Fruit fly (Drosophila melanogaster) whole organism, embryonic: ENCODE measurements around the gene stg.

Source experiments
- Awh ChIP-seq: fragments of 200-800 bp; sonication (Bioruptor generic); IDR thresholded peaks from 2 replicates; pipeline ENCODE4, ENCODE4 v1.3.6; 2022; ENCODE audit warnings: missing biosample characterization, missing genetic modification characterization
- CG11247 ChIP-seq: fragments of 200-800 bp; sonication (Bioruptor generic); IDR thresholded peaks from 2 replicates; pipeline ENCODE4 v1.3.6; 2022; ENCODE audit warnings: missing biosample characterization, missing genetic modification characterization
- CG1602 ChIP-seq: fragments of 200-800 bp; sonication (Bioruptor generic); optimal IDR thresholded peaks from 3 replicates; lab custom pipeline; 2016; ENCODE audit warnings: missing biosample characterization, missing genetic modification characterization
- CG3281 ChIP-seq: fragments of 200-800 bp; sonication (Bioruptor generic); optimal IDR thresholded peaks from 3 replicates; lab custom pipeline; 2017; ENCODE audit warnings: missing biosample characterization, mild to moderate bottlenecking, missing genetic modification characterization
- CG7786 ChIP-seq: fragments of 200-800 bp; sonication (Bioruptor generic); optimal IDR thresholded peaks from 2 replicates; lab custom pipeline; 2016; ENCODE audit warnings: missing biosample characterization, missing genetic modification characterization
- CHES-1-like ChIP-seq: fragments of 200-800 bp; sonication (Bioruptor generic); optimal IDR thresholded peaks from 2 replicates; lab custom pipeline; 2016; ENCODE audit warnings: missing biosample characterization, missing genetic modification characterization
- Dll ChIP-seq: fragments of 200-800 bp; sonication (Bioruptor generic); IDR thresholded peaks from 4 replicates; pipeline ENCODE4 v1.3.6; 2022; ENCODE audit warnings: missing biosample characterization, missing genetic modification characterization; ENCODE audit not compliant: partially characterized antibody
- Lhr ChIP-seq: fragments of 200-800 bp; sonication (Bioruptor generic); optimal IDR thresholded peaks from 3 replicates; lab custom pipeline; 2017; ENCODE audit warnings: mild to moderate bottlenecking, missing biosample characterization, missing genetic modification reagents, missing genetic modification characterization
- bsh ChIP-seq, 2 experiments: fragments of 200-800 bp; sonication (Bioruptor generic); optimal IDR thresholded peaks; 2 replicates each; lab custom pipeline; 2017 to 2018; ENCODE audit warnings: mild to moderate bottlenecking in 2 of 2, missing biosample characterization in 2 of 2, missing genetic modification characterization in 2 of 2, moderate library complexity in 1 of 2
- nerfin-1 ChIP-seq: fragments of 200-800 bp; sonication (Bioruptor generic); optimal IDR thresholded peaks from 3 replicates; lab custom pipeline; 2019; ENCODE audit warnings: missing biosample characterization, mild to moderate bottlenecking, missing genetic modification characterization, moderate library complexity
- zf30C ChIP-seq: fragments of 200-800 bp; sonication (Bioruptor generic); optimal IDR thresholded peaks from 3 replicates; lab custom pipeline; 2018; ENCODE audit warnings: missing biosample characterization, mild to moderate bottlenecking, missing genetic modification characterization

DNA sequence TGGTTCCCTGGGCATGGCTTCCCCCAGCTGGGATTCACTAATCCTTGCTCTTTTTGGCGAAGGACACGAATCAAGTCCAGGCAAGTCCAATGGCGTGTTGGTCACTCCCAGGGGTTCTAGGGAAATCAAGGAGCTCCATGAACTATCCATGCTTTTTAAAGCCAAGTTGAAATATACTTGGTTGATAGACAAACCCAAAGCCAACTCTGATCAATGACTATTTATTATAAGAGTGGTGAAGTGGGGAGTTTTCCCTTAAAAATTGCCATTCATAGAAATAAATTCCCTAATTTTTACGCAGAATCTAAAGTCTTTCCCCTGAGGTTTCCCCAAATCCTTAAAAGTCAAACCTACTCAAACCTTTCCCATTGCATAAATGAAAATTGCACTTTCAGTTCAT, 41.5 kb upstream of the stg start, which contains the start of gene CG14506:
- TF ChIP-seq zf30C (GFP tag; lab: Kevin White, UChicago) (no peak), CG1602 (GFP tag; lab: Kevin White, UChicago) (no peak), nerfin-1 (tag; lab: Kevin White, UChicago) (no peak), CG11247 (GFP tag; lab: Robert Waterston, UW) (no peak), CG7786 (GFP tag; lab: Kevin White, UChicago) (no peak), Awh (no peak), bsh (GFP tag; optimal IDR thresholded peaks at IDR 0.05; lab: Kevin White, UChicago) (no peak), Dll (GFP tag; lab: Robert Waterston, UW) (no peak), Lhr (no peak), CHES-1-like (no peak), CG3281 (GFP tag; lab: Kevin White, UChicago) (no peak)
